Worm (Caenorhabditis elegans) whole organism, mixed stage, embryonic: ENCODE data around the gene F56B3.2.

Experiments
- M03D4.4 ChIP-seq: sonication (generic microtip); optimal IDR thresholded peaks from 2 replicates; lab custom pipeline; 2017; ENCODE audit warnings: mild to moderate bottlenecking, missing genetic modification characterization, missing compliant biosample characterization
- bed-3 ChIP-seq: fragments of 200-800 bp; sonication (Bioruptor generic); optimal IDR thresholded peaks from 3 replicates; lab custom pipeline; 2018; ENCODE audit warnings: mild to moderate bottlenecking, missing genetic modification characterization, moderate library complexity, missing compliant biosample characterization
- blmp-1 ChIP-seq: fragments of 150-350 bp; optimal IDR thresholded peaks from 2 replicates; lab custom pipeline; 2014; ENCODE audit warnings: missing biosample characterization, missing genetic modification characterization
- ceh-39 ChIP-seq: fragments of 150-350 bp; optimal IDR thresholded peaks from 2 replicates; lab custom pipeline; 2014; ENCODE audit warnings: missing biosample characterization, missing genetic modification characterization
- ceh-43 ChIP-seq: fragments of 200-800 bp; sonication (Bioruptor generic); optimal IDR thresholded peaks from 2 replicates; lab custom pipeline; 2018; ENCODE audit warnings: mild to moderate bottlenecking, missing genetic modification characterization, moderate library complexity, missing compliant biosample characterization
- ceh-83 ChIP-seq: fragments of 200-800 bp; sonication (Bioruptor generic); optimal IDR thresholded peaks from 2 replicates; lab custom pipeline; 2018; ENCODE audit warnings: mild to moderate bottlenecking, missing genetic modification characterization, missing compliant biosample characterization
- ces-1 ChIP-seq: fragments of 150-350 bp; optimal IDR thresholded peaks from 2 replicates; lab custom pipeline; 2014; ENCODE audit warnings: missing biosample characterization, missing genetic modification reagents, missing genetic modification characterization
- cnd-1 ChIP-seq: fragments of 200-800 bp; sonication (Bioruptor generic); optimal IDR thresholded peaks from 2 replicates; lab custom pipeline; 2018; ENCODE audit warnings: mild to moderate bottlenecking, missing genetic modification characterization, missing compliant biosample characterization
- drap-1 ChIP-seq: fragments of 200-800 bp; sonication (Bioruptor generic); optimal IDR thresholded peaks from 3 replicates; lab custom pipeline; 2018; ENCODE audit warnings: mild to moderate bottlenecking, missing genetic modification characterization, missing compliant biosample characterization
- elt-1 ChIP-seq: sonication (generic microtip); optimal IDR thresholded peaks from 2 replicates; lab custom pipeline; 2017; ENCODE audit warnings: missing genetic modification characterization, mild to moderate bottlenecking, missing compliant biosample characterization, antibody characterized with exemption, moderate library complexity, borderline replicate concordance; ENCODE audit not compliant: insufficient read depth
- elt-3 ChIP-seq: fragments of 150-350 bp; optimal IDR thresholded peaks from 2 replicates; lab custom pipeline; 2014; ENCODE audit warnings: missing biosample characterization, missing genetic modification characterization
- flh-1 ChIP-seq: fragments of 200-800 bp; sonication (Bioruptor generic); optimal IDR thresholded peaks from 2 replicates; lab custom pipeline; 2018; ENCODE audit warnings: mild to moderate bottlenecking, missing genetic modification characterization, moderate library complexity, missing compliant biosample characterization
- ham-2 ChIP-seq: fragments of 200-800 bp; sonication (Bioruptor generic); optimal IDR thresholded peaks from 2 replicates; lab custom pipeline; 2018; ENCODE audit warnings: mild to moderate bottlenecking, missing genetic modification characterization, missing compliant biosample characterization
- hlh-1 ChIP-seq: fragments of 150-350 bp; optimal IDR thresholded peaks from 2 replicates; lab custom pipeline; 2014; ENCODE audit warnings: missing biosample characterization, missing genetic modification reagents, missing genetic modification characterization
- lin-32 ChIP-seq: fragments of 200-800 bp; sonication (Bioruptor generic); optimal IDR thresholded peaks from 2 replicates; lab custom pipeline; 2018; ENCODE audit warnings: mild to moderate bottlenecking, missing genetic modification characterization, missing compliant biosample characterization
- lsy-2 ChIP-seq: fragments of 150-350 bp; optimal IDR thresholded peaks from 2 replicates; lab custom pipeline; 2014; ENCODE audit warnings: missing biosample characterization, missing genetic modification characterization
- mab-5 ChIP-seq: fragments of 150-350 bp; optimal IDR thresholded peaks from 2 replicates; lab custom pipeline; 2014; ENCODE audit warnings: missing biosample characterization, missing genetic modification characterization
- mep-1 ChIP-seq: fragments of 150-350 bp; optimal IDR thresholded peaks from 2 replicates; lab custom pipeline; 2017; ENCODE audit warnings: missing biosample characterization, missing genetic modification reagents, missing genetic modification characterization, inconsistent platforms
- mls-2 ChIP-seq: sonication (generic microtip); optimal IDR thresholded peaks from 2 replicates; lab custom pipeline; 2016; ENCODE audit warnings: mild to moderate bottlenecking, missing genetic modification characterization, moderate library complexity, missing compliant biosample characterization
- nhr-12 ChIP-seq: fragments of 150-350 bp; optimal IDR thresholded peaks from 2 replicates; lab custom pipeline; 2014; ENCODE audit warnings: missing biosample characterization, missing genetic modification characterization
- nhr-2 ChIP-seq: fragments of 150-350 bp; optimal IDR thresholded peaks from 2 replicates; lab custom pipeline; 2014; ENCODE audit warnings: missing biosample characterization, missing genetic modification characterization
- nhr-237 ChIP-seq: fragments of 150-350 bp; optimal IDR thresholded peaks from 2 replicates; lab custom pipeline; 2014; ENCODE audit warnings: missing biosample characterization, missing genetic modification characterization
- nhr-28 ChIP-seq: fragments of 150-350 bp; optimal IDR thresholded peaks from 2 replicates; lab custom pipeline; 2014; ENCODE audit warnings: missing biosample characterization, missing genetic modification characterization
- nhr-76 ChIP-seq: sonication (generic microtip); optimal IDR thresholded peaks from 2 replicates; lab custom pipeline; 2017; ENCODE audit warnings: missing biosample characterization, missing genetic modification characterization
- pha-4 ChIP-seq: fragments of 150-350 bp; optimal IDR thresholded peaks from 2 replicates; lab custom pipeline; 2018; ENCODE audit warnings: missing biosample characterization, missing genetic modification reagents, missing genetic modification characterization
- sem-2 ChIP-seq: fragments of 200-800 bp; sonication (Bioruptor generic); optimal IDR thresholded peaks from 2 replicates; lab custom pipeline; 2018; ENCODE audit warnings: mild to moderate bottlenecking, missing genetic modification characterization, missing compliant biosample characterization
- snpc-4 ChIP-seq: fragments of 150-350 bp; optimal IDR thresholded peaks from 2 replicates; lab custom pipeline; 2014; ENCODE audit warnings: missing biosample characterization, missing genetic modification characterization
- sptf-1 ChIP-seq: sonication (generic microtip); optimal IDR thresholded peaks from 2 replicates; lab custom pipeline; 2017; ENCODE audit warnings: mild to moderate bottlenecking, missing genetic modification characterization, moderate library complexity, missing compliant biosample characterization
- unc-120 ChIP-seq: sonication (generic microtip); optimal IDR thresholded peaks from 2 replicates; lab custom pipeline; 2017; ENCODE audit warnings: missing genetic modification characterization, missing compliant biosample characterization; ENCODE audit not compliant: poor library complexity, severe bottlenecking
- unc-39 ChIP-seq: fragments of 150-350 bp; optimal IDR thresholded peaks from 2 replicates; lab custom pipeline; 2014; ENCODE audit warnings: missing biosample characterization, missing genetic modification characterization
- unc-62 ChIP-seq: fragments of 150-350 bp; optimal IDR thresholded peaks from 2 replicates; lab custom pipeline; 2014; ENCODE audit warnings: missing biosample characterization, missing genetic modification reagents, missing genetic modification characterization
- zip-8 ChIP-seq: fragments of 150-350 bp; optimal IDR thresholded peaks from 2 replicates; lab custom pipeline; 2014; ENCODE audit warnings: missing biosample characterization, missing genetic modification characterization
- ztf-11 ChIP-seq: fragments of 150-350 bp; optimal IDR thresholded peaks from 2 replicates; lab custom pipeline; 2014; ENCODE audit warnings: missing biosample characterization, missing genetic modification characterization

The F56B3.2 gene

DNA sequence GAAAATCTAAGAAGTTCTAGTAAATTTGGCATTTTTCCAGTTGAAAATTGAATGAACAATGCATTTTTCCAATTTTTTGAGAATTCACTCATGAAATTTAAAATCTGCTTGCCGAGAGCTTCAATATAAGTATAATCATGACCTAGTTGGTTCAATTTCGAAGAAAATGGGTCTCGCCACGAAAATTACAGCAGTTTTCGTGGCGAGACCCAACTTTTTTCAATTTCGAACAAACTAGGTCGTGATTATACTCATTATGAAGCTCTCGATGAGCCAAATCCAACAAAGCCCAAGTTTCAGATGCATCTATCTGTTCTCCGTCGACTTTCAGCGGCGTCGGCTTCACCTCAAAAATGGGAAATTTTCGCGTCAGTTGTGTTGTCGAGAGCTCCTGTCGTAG is 32.1 kb upstream of the F56B3.2 start, which contains the start of gene mrpl-46:
mrpl-46 (plus strand) TSS at position 301 of the 400 bp plus-strand sequence.
- TF ChIP-seq ceh-39 (tag; lab: Kevin White, UChicago): no peak
- TF ChIP-seq lin-32 (GFP tag; lab: Kevin White, UChicago): no peak
- no peak for TF ChIP-seq unc-62 (GFP tag; lab: Kevin White, UChicago)
- TF ChIP-seq snpc-4 (tag; lab: Kevin White, UChicago): no peak
- TF ChIP-seq flh-1 (GFP tag; lab: Kevin White, UChicago): no peak
- TF ChIP-seq ceh-43 (GFP tag; lab: Kevin White, UChicago): no peak
- TF ChIP-seq, all 35 proteins: peak for 0

DNA sequence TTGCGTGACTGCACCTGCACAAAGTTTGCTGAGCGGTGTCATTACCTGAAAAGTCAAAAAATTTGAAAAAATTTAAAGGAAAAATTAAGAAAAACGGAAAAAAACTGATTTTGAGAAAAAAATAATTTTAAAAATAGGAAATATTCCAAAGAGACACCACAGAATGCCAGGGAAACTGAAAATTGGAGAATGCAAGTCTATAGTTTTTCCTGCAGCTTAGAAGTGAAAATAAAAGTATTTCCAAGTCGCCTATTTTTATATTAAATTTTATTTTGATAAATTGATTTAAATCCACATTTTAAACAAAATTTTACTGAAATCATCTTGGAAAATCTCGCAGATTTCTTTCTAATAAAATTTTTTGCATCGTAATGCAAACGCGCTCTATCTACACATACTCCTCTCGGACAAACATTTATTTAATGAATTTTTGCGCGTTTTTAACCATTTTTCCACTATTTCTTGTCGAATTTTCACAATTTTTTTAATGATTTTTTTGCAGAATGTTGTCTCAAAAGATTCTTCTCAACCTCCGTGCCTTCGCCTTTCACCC is 28.2 kb upstream of the F56B3.2 start, which contains the start of the genes F56B3.11 and ech-5:
F56B3.11 (minus strand) TSS at position 51 of the 553 bp plus-strand sequence.
ech-5 (plus strand) TSS at position 503 of the 553 bp plus-strand sequence.
- TF ChIP-seq snpc-4 (tag; lab: Kevin White, UChicago) (no peak), hlh-1 (tag; lab: Kevin White, UChicago) (no peak), ceh-39 (tag; lab: Kevin White, UChicago) (no peak), ham-2 (no peak), drap-1 (GFP tag; lab: Kevin White, UChicago) (peak; percentile 34), unc-120 (tag; lab: Kevin White, UChicago) (no peak), lsy-2 (peak; percentile 69), M03D4.4 (peak; percentile 37), nhr-12 (no peak), elt-1 (no peak), ceh-43 (GFP tag; lab: Kevin White, UChicago) (peak; percentile 26), nhr-76 (tag; lab: Kevin White, UChicago) (no peak), nhr-237 (tag; lab: Kevin White, UChicago) (peak; percentile 82), mab-5 (tag; lab: Kevin White, UChicago) (peak; percentile 36), bed-3 (GFP tag; lab: Kevin White, UChicago) (peak; percentile 55), mep-1 (tag; lab: Kevin White, UChicago) (peak; percentile 20), unc-39 (tag; lab: Kevin White, UChicago) (no peak), nhr-28 (tag; lab: Kevin White, UChicago) (no peak), flh-1 (GFP tag; lab: Kevin White, UChicago) (no peak), nhr-2 (tag; lab: Kevin White, UChicago) (no peak), sem-2 (GFP tag; lab: Kevin White, UChicago) (no peak), ceh-83 (GFP tag; lab: Kevin White, UChicago) (peak; percentile 49), sptf-1 (tag; lab: Kevin White, UChicago) (peak; percentile 81), ces-1 (peak; percentile 80)
- TF ChIP-seq, all 35 proteins: peak for 11

DNA sequence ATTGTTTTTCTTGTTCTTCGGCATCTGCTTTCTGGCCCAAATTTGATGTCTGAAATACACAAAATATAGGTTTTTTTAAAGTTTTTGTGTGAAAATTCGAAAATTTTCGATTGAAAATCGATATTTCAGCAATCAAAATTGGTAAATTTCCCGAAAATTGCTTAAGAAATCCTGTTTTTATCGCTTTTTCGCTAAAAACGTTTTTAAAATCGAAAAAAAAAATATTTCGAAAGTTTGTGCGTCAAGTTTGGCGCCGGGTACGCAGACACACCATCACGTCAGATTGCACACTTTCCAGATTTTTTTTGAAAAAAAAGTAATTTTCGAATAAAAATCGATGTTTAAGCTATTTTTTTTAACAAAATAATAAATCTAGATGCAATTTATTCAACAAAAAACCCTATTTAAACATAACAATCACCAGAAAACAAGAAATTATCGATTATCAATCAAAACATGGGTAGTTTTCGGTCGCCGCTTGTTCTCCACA is 27.0 kb upstream of the F56B3.2 start, which contains the start of gene skr-18:
skr-18 (minus strand) TSS at position 51 of the 490 bp plus-strand sequence.
- TF ChIP-seq ceh-83 (GFP tag; lab: Kevin White, UChicago) (no peak), unc-39 (tag; lab: Kevin White, UChicago) (no peak), mls-2 (tag; lab: Kevin White, UChicago) (no peak), ces-1 (no peak), M03D4.4 (no peak), lsy-2 (no peak), nhr-2 (tag; lab: Kevin White, UChicago) (no peak), elt-3 (tag; lab: Kevin White, UChicago) (no peak), pha-4 (tag; lab: Kevin White, UChicago) (no peak), sem-2 (GFP tag; lab: Kevin White, UChicago) (no peak), ham-2 (no peak), cnd-1 (tag; lab: Kevin White, UChicago) (no peak), drap-1 (GFP tag; lab: Kevin White, UChicago) (no peak)
- TF ChIP-seq, all 35 proteins: peak for 0

DNA sequence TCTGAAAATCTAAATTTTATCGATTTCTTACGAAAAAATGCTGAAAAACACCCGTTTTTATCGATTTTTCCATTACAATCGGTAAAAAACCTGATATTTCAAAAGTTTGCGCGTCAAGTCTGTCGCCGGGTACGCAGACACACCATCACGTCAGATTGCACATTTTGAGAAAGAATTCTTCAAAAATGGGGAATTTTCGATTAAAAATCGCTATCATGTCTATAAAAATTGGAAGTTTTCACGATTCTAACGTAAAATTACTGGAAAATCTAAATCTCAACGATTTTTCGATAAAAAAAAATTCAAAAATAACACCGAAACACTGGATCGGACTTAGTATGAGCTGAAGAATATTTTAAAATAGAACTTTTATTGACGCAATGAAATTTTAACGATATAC is 25.9 kb upstream of the F56B3.2 start, which contains the start of gene F56B3.4:
F56B3.4 (minus strand) TSS at position 1 of the 400 bp plus-strand sequence.
- TF ChIP-seq unc-120 (tag; lab: Kevin White, UChicago) (no peak), nhr-28 (tag; lab: Kevin White, UChicago) (no peak), snpc-4 (tag; lab: Kevin White, UChicago) (no peak), mab-5 (tag; lab: Kevin White, UChicago) (no peak), lin-32 (GFP tag; lab: Kevin White, UChicago) (no peak), unc-62 (GFP tag; lab: Kevin White, UChicago) (no peak), unc-39 (tag; lab: Kevin White, UChicago) (no peak), blmp-1 (no peak), ztf-11 (no peak), drap-1 (GFP tag; lab: Kevin White, UChicago) (no peak), sptf-1 (tag; lab: Kevin White, UChicago) (no peak), zip-8 (tag; lab: Kevin White, UChicago) (no peak), ces-1 (no peak)
